Worm (Caenorhabditis elegans): ENCODE measurements around the gene M110.9.
A peak's percentile ranks its signal among the peaks of the same experiment; 100 is the strongest.

- no peak for TF ChIP-seq elt-2 (tag; optimal IDR thresholded peaks at IDR 0.05)
- TF ChIP-seq skn-1 (tag; optimal IDR thresholded peaks at IDR 0.05): no peak
- no peak for TF ChIP-seq nhr-19 (GFP tag; conservative IDR thresholded peaks at IDR 0.05)
- peak; percentile 4 to 11 for TF ChIP-seq efl-1 (optimal IDR thresholded peaks at IDR 0.05)
- peak in 1 of 2 experiments; percentile 69 for TF ChIP-seq efl-1 (GFP tag; optimal IDR thresholded peaks at IDR 0.05 in 1 of 2)
- TF ChIP-seq unc-62 (GFP tag; optimal IDR thresholded peaks at IDR 0.05): no peak
- no peak for TF ChIP-seq ztf-11 (tag; optimal IDR thresholded peaks at IDR 0.05)
- TF ChIP-seq nhr-76 (tag; optimal IDR thresholded peaks at IDR 0.05): no peak
- no peak for TF ChIP-seq ces-1 (GFP tag; optimal IDR thresholded peaks at IDR 0.05)
- no peak for TF ChIP-seq pag-3 (tag; optimal IDR thresholded peaks at IDR 0.05; ENCODE audit: borderline replicate concordance, insufficient read depth)
- TF ChIP-seq efl-3 (GFP tag; optimal IDR thresholded peaks at IDR 0.05): no peak
Observed at ce11 chrII:8222309-8223065, 8.6 kb upstream of the M110.9 start, which contains the start of gene dab-1.

Data from whole organism, L1 larva.